Worm (Caenorhabditis elegans) whole organism, L2 larva: ENCODE measurements around the gene wdr-46.
A peak's percentile ranks its signal among the peaks of the same experiment; 100 is the strongest.

Source experiments
- C34F6.9 ChIP-seq: fragments of 150-350 bp; optimal IDR thresholded peaks from 2 replicates; lab custom pipeline; 2014; ENCODE audit warnings: missing biosample characterization, missing genetic modification characterization
- R02D3.7 ChIP-seq: fragments of 150-350 bp; optimal IDR thresholded peaks from 2 replicates; lab custom pipeline; 2014; ENCODE audit warnings: missing biosample characterization, missing genetic modification characterization
- ZK546.5 ChIP-seq: sonication (generic microtip); optimal IDR thresholded peaks from 2 replicates; lab custom pipeline; 2017; ENCODE audit warnings: missing biosample characterization, missing genetic modification characterization
- alr-1 ChIP-seq: fragments of 150-350 bp; optimal IDR thresholded peaks from 2 replicates; lab custom pipeline; 2014; ENCODE audit warnings: missing biosample characterization, missing genetic modification characterization
- aly-2 ChIP-seq: fragments of 150-350 bp; optimal IDR thresholded peaks from 2 replicates; lab custom pipeline; 2014; ENCODE audit warnings: missing biosample characterization, missing genetic modification characterization
- ama-1 ChIP-seq: fragments of 150-350 bp; optimal IDR thresholded peaks from 2 replicates; lab custom pipeline; 2018; ENCODE audit warnings: inconsistent platforms
- blmp-1 ChIP-seq: sonication (generic microtip); optimal IDR thresholded peaks from 2 replicates; lab custom pipeline; 2017; ENCODE audit warnings: missing genetic modification characterization, mild to moderate bottlenecking, missing compliant biosample characterization, antibody characterized with exemption, moderate library complexity; ENCODE audit not compliant: insufficient read depth
- ceh-82 ChIP-seq: fragments of 150-350 bp; optimal IDR thresholded peaks from 2 replicates; lab custom pipeline; 2014; ENCODE audit warnings: missing biosample characterization, missing genetic modification characterization
- crh-2 ChIP-seq: sonication (generic microtip); optimal IDR thresholded peaks from 2 replicates; lab custom pipeline; 2017; ENCODE audit warnings: missing biosample characterization, missing genetic modification characterization
- dmd-4 ChIP-seq: sonication (generic microtip); optimal IDR thresholded peaks from 2 replicates; lab custom pipeline; 2017; ENCODE audit warnings: missing biosample characterization, missing genetic modification characterization
- egl-27 ChIP-seq: sonication (generic microtip); optimal IDR thresholded peaks from 3 replicates; lab custom pipeline; 2017; ENCODE audit warnings: missing biosample characterization, missing genetic modification reagents, missing genetic modification characterization
- elt-1 ChIP-seq: fragments of 150-350 bp; optimal IDR thresholded peaks from 2 replicates; lab custom pipeline; 2014; ENCODE audit warnings: missing biosample characterization, missing genetic modification characterization
- elt-3 ChIP-seq: sonication (generic microtip); optimal IDR thresholded peaks from 2 replicates; lab custom pipeline; 2017; ENCODE audit warnings: missing biosample characterization, missing genetic modification characterization
- fos-1 ChIP-seq: fragments of 150-350 bp; optimal IDR thresholded peaks from 2 replicates; lab custom pipeline; 2014; ENCODE audit warnings: missing biosample characterization, missing genetic modification characterization
- gmeb-1 ChIP-seq: fragments of 150-350 bp; optimal IDR thresholded peaks from 2 replicates; lab custom pipeline; 2014; ENCODE audit warnings: missing biosample characterization, missing genetic modification characterization
- lin-13 ChIP-seq: fragments of 150-350 bp; optimal IDR thresholded peaks from 2 replicates; lab custom pipeline; 2014; ENCODE audit warnings: missing biosample characterization, missing genetic modification reagents, missing genetic modification characterization
- lsy-2 ChIP-seq, 2 experiments: fragments of 150-350 bp in 1 of 2; sonication (generic microtip) in 1 of 2; optimal IDR thresholded peaks; 2 replicates each; lab custom pipeline; 2014 to 2017; ENCODE audit warnings: missing biosample characterization in 2 of 2, missing genetic modification characterization in 2 of 2
- mab-5 ChIP-seq: fragments of 150-350 bp; optimal IDR thresholded peaks from 2 replicates; lab custom pipeline; 2014; ENCODE audit warnings: missing biosample characterization, missing genetic modification characterization
- mbf-1 ChIP-seq: sonication (generic microtip); optimal IDR thresholded peaks from 2 replicates; lab custom pipeline; 2017; ENCODE audit warnings: missing biosample characterization, missing genetic modification characterization
- mdl-1 ChIP-seq, 2 experiments: fragments of 150-350 bp in 1 of 2; sonication (generic microtip) in 1 of 2; optimal IDR thresholded peaks; 2 replicates each; lab custom pipeline; 2017; ENCODE audit warnings: missing biosample characterization in 2 of 2, missing genetic modification characterization in 2 of 2
- nhr-11 ChIP-seq: fragments of 150-350 bp; optimal IDR thresholded peaks from 2 replicates; lab custom pipeline; 2014; ENCODE audit warnings: missing biosample characterization, missing genetic modification characterization
- nhr-129 ChIP-seq: fragments of 150-350 bp; optimal IDR thresholded peaks from 2 replicates; lab custom pipeline; 2014; ENCODE audit warnings: missing biosample characterization, missing genetic modification characterization
- nhr-21 ChIP-seq: fragments of 150-350 bp; optimal IDR thresholded peaks from 2 replicates; lab custom pipeline; 2014; ENCODE audit warnings: missing biosample characterization, missing genetic modification characterization
- nhr-23 ChIP-seq: fragments of 150-350 bp; optimal IDR thresholded peaks from 2 replicates; lab custom pipeline; 2014; ENCODE audit warnings: missing biosample characterization, missing genetic modification reagents, missing genetic modification characterization
- nhr-237 ChIP-seq: fragments of 150-350 bp; optimal IDR thresholded peaks from 2 replicates; lab custom pipeline; 2014; ENCODE audit warnings: missing biosample characterization, missing genetic modification characterization
- nhr-25 ChIP-seq: fragments of 150-350 bp; sonication (generic microtip); optimal IDR thresholded peaks from 3 replicates; lab custom pipeline; 2014; ENCODE audit warnings: missing biosample characterization, missing genetic modification characterization
- nhr-6 ChIP-seq: fragments of 150-350 bp; optimal IDR thresholded peaks from 2 replicates; lab custom pipeline; 2014; ENCODE audit warnings: missing biosample characterization, missing genetic modification characterization
- nhr-77 ChIP-seq: fragments of 150-350 bp; optimal IDR thresholded peaks from 2 replicates; lab custom pipeline; 2014; ENCODE audit warnings: missing biosample characterization, missing genetic modification characterization
- peb-1 ChIP-seq: fragments of 150-350 bp; optimal IDR thresholded peaks from 2 replicates; lab custom pipeline; 2014; ENCODE audit warnings: missing biosample characterization, missing genetic modification characterization
- sem-4 ChIP-seq: fragments of 150-350 bp; optimal IDR thresholded peaks from 2 replicates; lab custom pipeline; 2014; ENCODE audit warnings: missing biosample characterization, missing genetic modification reagents, missing genetic modification characterization
- skn-1 ChIP-seq: sonication (generic microtip); optimal IDR thresholded peaks from 2 replicates; lab custom pipeline; 2017; ENCODE audit warnings: missing biosample characterization, missing genetic modification characterization
- sma-3 ChIP-seq: sonication (generic microtip); optimal IDR thresholded peaks from 2 replicates; lab custom pipeline; 2016; ENCODE audit warnings: missing genetic modification reagents, missing genetic modification characterization, missing compliant biosample characterization
- sma-9 ChIP-seq, 2 experiments: fragments of 150-350 bp in 1 of 2; sonication (generic microtip) in 1 of 2; optimal IDR thresholded peaks; 2 replicates each; lab custom pipeline; 2014 to 2016; ENCODE audit warnings: missing genetic modification characterization in 2 of 2, mild to moderate bottlenecking in 1 of 2, missing biosample characterization in 1 of 2, missing compliant biosample characterization in 1 of 2, missing genetic modification reagents in 1 of 2, moderate library complexity in 1 of 2
- snpc-4 ChIP-seq: fragments of 150-350 bp; optimal IDR thresholded peaks from 2 replicates; lab custom pipeline; 2014; ENCODE audit warnings: missing biosample characterization, missing genetic modification characterization
- unc-39 ChIP-seq: fragments of 150-350 bp; optimal IDR thresholded peaks from 2 replicates; lab custom pipeline; 2014; ENCODE audit warnings: missing biosample characterization, missing genetic modification characterization
- unc-55 ChIP-seq: fragments of 150-350 bp; sonication (generic microtip); optimal IDR thresholded peaks from 3 replicates; lab custom pipeline; 2014; ENCODE audit warnings: missing biosample characterization, missing genetic modification reagents, missing genetic modification characterization
- unc-62 ChIP-seq: fragments of 150-350 bp; optimal IDR thresholded peaks from 2 replicates; lab custom pipeline; 2014; ENCODE audit warnings: missing biosample characterization, missing genetic modification reagents, missing genetic modification characterization
- ztf-1 ChIP-seq: fragments of 200-800 bp; sonication (Bioruptor generic); conservative IDR thresholded peaks from 2 replicates; pipeline ENCODE4 v1.3.6; 2022; ENCODE audit warnings: missing genetic modification characterization, missing compliant biosample characterization
- ztf-11 ChIP-seq: sonication (generic microtip); optimal IDR thresholded peaks from 2 replicates; lab custom pipeline; 2017; ENCODE audit warnings: missing biosample characterization, missing genetic modification characterization
- ztf-4 ChIP-seq: fragments of 150-350 bp; optimal IDR thresholded peaks from 2 replicates; lab custom pipeline; 2014; ENCODE audit warnings: missing biosample characterization, missing genetic modification characterization

wdr-46 gene

ce11 chrIV:12396645-12397258 is 24.7 kb downstream of the wdr-46 start:
- TF ChIP-seq nhr-237 (tag; lab: Kevin White, UChicago) (no peak), nhr-21 (tag; lab: Kevin White, UChicago) (peak; percentile 59), skn-1 (tag; lab: Kevin White, UChicago) (no peak), nhr-11 (tag; lab: Kevin White, UChicago) (no peak), lsy-2 (tag; optimal IDR thresholded peaks at IDR 0.05; lab: Kevin White, UChicago) (peak in 1 of 2 experiments; percentile 61), lin-13 (GFP tag; lab: Kevin White, UChicago) (no peak), sma-9 (GFP tag; optimal IDR thresholded peaks at IDR 0.05; lab: Kevin White, UChicago) (peak; percentile 13), sma-9 (tag; optimal IDR thresholded peaks at IDR 0.05; lab: Kevin White, UChicago) (no peak), ZK546.5 (no peak), nhr-129 (tag; lab: Kevin White, UChicago) (peak; percentile 89), fos-1 (tag; lab: Kevin White, UChicago) (peak; percentile 65), dmd-4 (tag; lab: Kevin White, UChicago) (no peak), sem-4 (tag; lab: Kevin White, UChicago) (peak; percentile 60), unc-62 (GFP tag; lab: Kevin White, UChicago) (no peak), peb-1 (no peak), C34F6.9 (tag; lab: Kevin White, UChicago) (peak; percentile 15), elt-1 (tag; lab: Kevin White, UChicago) (no peak), blmp-1 (tag; lab: Kevin White, UChicago) (peak; percentile 77), ama-1 (lab: Kevin White, UChicago) (no peak), unc-39 (no peak), alr-1 (tag; lab: Kevin White, UChicago) (no peak), nhr-25 (tag; lab: Kevin White, UChicago) (peak; percentile 82), sma-3 (GFP tag; lab: Kevin White, UChicago) (peak; percentile 15), aly-2 (tag; lab: Kevin White, UChicago) (no peak)

ce11 chrIV:12398437-12398836 is 26.4 kb downstream of the wdr-46 start, which contains the start of gene acs-20:
acs-20 (minus strand) TSS chrIV:12398706.
- TF ChIP-seq snpc-4 (tag; lab: Kevin White, UChicago) (no peak), unc-39 (no peak), nhr-11 (tag; lab: Kevin White, UChicago) (no peak)

DNA sequence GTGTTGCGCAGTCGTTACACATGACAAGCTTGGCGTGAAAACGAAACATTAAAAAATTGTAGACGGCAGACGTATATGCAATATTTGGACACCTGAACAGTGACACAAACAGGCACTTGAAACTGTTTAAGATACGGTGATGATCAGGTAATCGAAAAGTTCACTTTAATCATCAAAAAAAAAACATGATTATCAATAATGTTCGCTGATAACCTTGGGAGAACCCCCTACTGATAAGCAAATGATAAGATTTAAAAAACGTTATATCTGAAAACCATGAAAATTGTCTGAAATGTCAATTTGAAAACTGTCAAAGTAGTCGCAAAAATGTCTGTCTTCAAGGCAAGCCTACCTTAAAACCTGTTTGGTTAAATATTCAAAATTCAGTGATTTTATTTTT is 27.9 kb downstream of the wdr-46 start:
- TF ChIP-seq ceh-82 (tag; lab: Kevin White, UChicago): no peak
- peak; percentile 52 for TF ChIP-seq fos-1 (tag; lab: Kevin White, UChicago)

ce11 chrIV:12403440-12403839 is 31.4 kb downstream of the wdr-46 start:
- TF ChIP-seq mbf-1 (tag; lab: Kevin White, UChicago): no peak
- TF ChIP-seq unc-62 (GFP tag; lab: Kevin White, UChicago): no peak
- TF ChIP-seq nhr-25 (tag; lab: Kevin White, UChicago): peak; percentile 36
- no peak for TF ChIP-seq mdl-1 (tag; optimal IDR thresholded peaks at IDR 0.05; lab: Kevin White, UChicago)
- TF ChIP-seq nhr-11 (tag; lab: Kevin White, UChicago): no peak
- peak; percentile 74 for TF ChIP-seq nhr-21 (tag; lab: Kevin White, UChicago)
- TF ChIP-seq gmeb-1 (tag; lab: Kevin White, UChicago): no peak
- TF ChIP-seq snpc-4 (tag; lab: Kevin White, UChicago): no peak
- TF ChIP-seq blmp-1 (tag; lab: Kevin White, UChicago): peak; percentile 14
- TF ChIP-seq nhr-129 (tag; lab: Kevin White, UChicago): peak; percentile 24
- no peak for TF ChIP-seq elt-1 (tag; lab: Kevin White, UChicago)
- TF ChIP-seq, all 48 proteins: peak for 4

- TF ChIP-seq nhr-237 (tag; lab: Kevin White, UChicago) (no peak), sem-4 (tag; lab: Kevin White, UChicago) (peak; percentile 72), ztf-11 (tag; lab: Kevin White, UChicago) (no peak), aly-2 (tag; lab: Kevin White, UChicago) (no peak), R02D3.7 (tag; lab: Kevin White, UChicago) (no peak), nhr-11 (tag; lab: Kevin White, UChicago) (no peak), mab-5 (tag; lab: Kevin White, UChicago) (peak; percentile 22), C34F6.9 (tag; lab: Kevin White, UChicago) (peak; percentile 85), sma-3 (GFP tag; lab: Kevin White, UChicago) (peak; percentile 64), nhr-6 (no peak), sma-9 (GFP tag; optimal IDR thresholded peaks at IDR 0.05; lab: Kevin White, UChicago) (peak; percentile 81), sma-9 (tag; optimal IDR thresholded peaks at IDR 0.05; lab: Kevin White, UChicago) (no peak), crh-2 (tag; lab: Kevin White, UChicago) (peak; percentile 87), ztf-4 (tag; lab: Kevin White, UChicago) (peak; percentile 64), nhr-25 (tag; lab: Kevin White, UChicago) (peak; percentile 71), egl-27 (peak; percentile 12), alr-1 (tag; lab: Kevin White, UChicago) (no peak), lin-13 (GFP tag; lab: Kevin White, UChicago) (peak; percentile 91), gmeb-1 (tag; lab: Kevin White, UChicago) (peak; percentile 95), unc-55 (GFP tag; lab: Kevin White, UChicago) (peak; percentile 97), fos-1 (tag; lab: Kevin White, UChicago) (peak; percentile 80), nhr-77 (no peak), elt-3 (tag; lab: Kevin White, UChicago) (no peak), ztf-1 (GFP tag; lab: Robert Waterston, UW) (no peak), elt-1 (tag; lab: Kevin White, UChicago) (no peak), nhr-129 (tag; lab: Kevin White, UChicago) (peak; percentile 99), blmp-1 (tag; lab: Kevin White, UChicago) (no peak), nhr-23 (tag; lab: Kevin White, UChicago) (no peak)
These were observed 32.1 kb downstream of the wdr-46 start, which contains the start of gene gex-3 for ce11 chrIV:12404137-12404536. gex-3 (plus strand) TSS chrIV:12404431.
